Worm (Caenorhabditis elegans): ENCODE data around the gene rol-6.

DNA sequence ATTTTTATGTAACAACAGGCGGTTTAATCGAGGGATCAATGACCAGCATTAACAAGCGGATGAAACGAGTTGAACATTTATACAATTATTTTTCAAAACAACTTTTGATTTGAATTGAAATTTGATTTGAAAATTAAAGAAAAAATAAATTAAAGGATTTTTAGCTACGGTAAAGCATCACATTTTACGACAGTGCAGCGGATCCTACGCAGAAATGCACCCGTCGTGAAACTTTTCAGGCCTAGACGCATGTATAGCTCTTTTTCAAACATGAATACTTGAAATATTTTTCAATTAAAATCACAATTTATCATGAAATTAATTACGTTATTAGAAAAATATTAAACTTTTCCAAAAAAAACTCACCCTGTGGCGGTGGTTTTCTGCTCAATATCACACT lies 31.8 kb upstream of the rol-6 start:
- TF ChIP-seq mep-1 (tag; optimal IDR thresholded peaks at IDR 0.05) (no peak), daf-16 (GFP tag; optimal IDR thresholded peaks at IDR 0.05) (no peak), daf-16 (tag; optimal IDR thresholded peaks at IDR 0.05) (no peak), ZK337.2 (GFP tag; IDR thresholded peaks at IDR 0.05) (no peak), ceh-82 (tag; optimal IDR thresholded peaks at IDR 0.05) (no peak), fkh-10 (GFP tag; optimal IDR thresholded peaks at IDR 0.05) (no peak), R02D3.7 (tag; optimal IDR thresholded peaks at IDR 0.05) (no peak), mxl-3 (GFP tag; optimal IDR thresholded peaks at IDR 0.05) (no peak)

Measured in whole organism, L4 larva.